Worm (Caenorhabditis elegans): Measurements from ENCODE around the gene Y10G11A.1.

DNA sequence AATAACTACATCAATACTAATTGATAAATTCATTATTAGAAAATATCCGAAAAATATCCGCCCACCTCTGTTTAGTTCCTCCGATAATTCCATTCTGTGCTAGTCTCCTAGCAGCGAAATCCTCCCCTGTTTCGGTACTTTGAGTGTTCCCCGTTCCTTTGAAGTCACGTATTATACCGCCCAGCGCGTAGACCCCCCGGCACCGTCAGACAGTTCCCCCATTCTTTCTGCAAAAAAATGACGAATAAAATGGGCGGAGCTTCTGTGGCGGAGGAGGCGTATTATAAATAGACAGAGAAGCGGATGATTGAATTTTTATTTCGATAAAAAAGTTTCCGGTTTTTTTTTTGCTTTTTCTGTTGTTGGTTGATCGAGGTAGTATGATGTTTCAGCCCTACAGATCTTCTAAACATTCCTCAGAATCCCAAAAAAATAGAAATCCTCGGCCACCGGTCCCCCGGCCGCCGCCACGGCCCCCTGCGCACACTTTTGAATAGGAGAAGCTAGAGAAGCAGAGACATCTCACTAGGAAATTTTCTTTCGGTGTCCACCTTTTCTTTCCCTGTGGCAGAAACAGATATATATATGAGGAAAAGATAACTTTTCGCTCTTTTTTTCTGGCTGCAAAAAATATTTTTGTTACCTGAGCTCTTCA is 2.4 kb upstream of the Y10G11A.1 start:
- TF ChIP-seq ces-1 (GFP tag; optimal IDR thresholded peaks at IDR 0.05) (no peak), pha-4 (tag; optimal IDR thresholded peaks at IDR 0.05) (no peak), snpc-4 (tag; optimal IDR thresholded peaks at IDR 0.05) (no peak), sem-2 (GFP tag; optimal IDR thresholded peaks at IDR 0.05) (no peak), M03D4.4 (tag; optimal IDR thresholded peaks at IDR 0.05) (no peak), nhr-76 (tag; optimal IDR thresholded peaks at IDR 0.05) (no peak), nhr-28 (tag; optimal IDR thresholded peaks at IDR 0.05) (no peak), nhr-237 (tag; optimal IDR thresholded peaks at IDR 0.05) (no peak), mab-5 (tag; optimal IDR thresholded peaks at IDR 0.05) (no peak), ztf-11 (tag; optimal IDR thresholded peaks at IDR 0.05) (no peak), sptf-1 (tag; optimal IDR thresholded peaks at IDR 0.05) (no peak), lsy-2 (tag; optimal IDR thresholded peaks at IDR 0.05) (no peak), mep-1 (tag; optimal IDR thresholded peaks at IDR 0.05) (no peak), unc-62 (GFP tag; optimal IDR thresholded peaks at IDR 0.05) (no peak)
